Fruit fly (Drosophila melanogaster) whole organism, embryonic: ENCODE results near the gene CAHbeta.
A peak's percentile ranks its signal among the peaks of the same experiment; 100 is the strongest.

ENCODE experiments used
- Awh ChIP-seq: fragments of 200-800 bp; sonication (Bioruptor generic); IDR thresholded peaks from 2 replicates; pipeline ENCODE4, ENCODE4 v1.3.6; 2022; ENCODE audit warnings: missing biosample characterization, missing genetic modification characterization
- CG10147 ChIP-seq: fragments of 200-800 bp; sonication (Bioruptor generic); optimal IDR thresholded peaks from 2 replicates; lab custom pipeline; 2019; ENCODE audit warnings: missing biosample characterization, mild to moderate bottlenecking, missing genetic modification characterization, moderate library complexity
- CG10274 ChIP-seq: fragments of 200-800 bp; sonication (Bioruptor generic); optimal IDR thresholded peaks from 3 replicates; lab custom pipeline; 2017; ENCODE audit warnings: missing biosample characterization, mild to moderate bottlenecking, missing genetic modification characterization
- CG10431 ChIP-seq: fragments of 200-800 bp; sonication (Bioruptor generic); optimal IDR thresholded peaks from 3 replicates; lab custom pipeline; 2018; ENCODE audit warnings: missing biosample characterization, mild to moderate bottlenecking, missing genetic modification characterization
- CG11504 ChIP-seq: fragments of 200-800 bp; sonication (Bioruptor generic); optimal IDR thresholded peaks from 3 replicates; lab custom pipeline; 2019; ENCODE audit warnings: missing biosample characterization, mild to moderate bottlenecking, missing genetic modification characterization, moderate library complexity
- CG12391 ChIP-seq: fragments of 200-800 bp; sonication (Bioruptor generic); optimal IDR thresholded peaks from 3 replicates; lab custom pipeline; 2018; ENCODE audit warnings: missing biosample characterization, mild to moderate bottlenecking, missing genetic modification characterization, moderate library complexity
- CG13624 ChIP-seq: fragments of 200-800 bp; sonication (Bioruptor generic); optimal IDR thresholded peaks from 2 replicates; lab custom pipeline; 2016; ENCODE audit warnings: missing biosample characterization, missing genetic modification characterization
- CG14667 ChIP-seq: fragments of 200-800 bp; sonication (Bioruptor generic); IDR thresholded peaks from 2 replicates; pipeline ENCODE4 v1.3.6; 2022; ENCODE audit warnings: missing biosample characterization, missing genetic modification characterization
- CG14965 ChIP-seq: fragments of 200-800 bp; sonication (Bioruptor generic); optimal IDR thresholded peaks from 2 replicates; lab custom pipeline; 2016; ENCODE audit warnings: missing biosample characterization, missing genetic modification characterization, borderline replicate concordance
- CG15696 ChIP-seq: fragments of 200-800 bp; sonication (Bioruptor generic); optimal IDR thresholded peaks from 2 replicates; lab custom pipeline; 2019; ENCODE audit warnings: missing biosample characterization, mild to moderate bottlenecking, missing genetic modification characterization, moderate library complexity
- CG17568 ChIP-seq: fragments of 200-800 bp; sonication (Bioruptor generic); optimal IDR thresholded peaks from 2 replicates; lab custom pipeline; 2018; ENCODE audit warnings: missing biosample characterization, mild to moderate bottlenecking, missing genetic modification characterization, moderate library complexity
- CG2875 ChIP-seq: fragments of 200-800 bp; sonication (Bioruptor generic); optimal IDR thresholded peaks from 2 replicates; lab custom pipeline; 2017; ENCODE audit warnings: missing biosample characterization, mild to moderate bottlenecking, missing genetic modification characterization, missing genetic modification reagents
- CG31365 ChIP-seq: fragments of 200-800 bp; sonication (Bioruptor generic); optimal IDR thresholded peaks from 2 replicates; lab custom pipeline; 2018; ENCODE audit warnings: missing biosample characterization, mild to moderate bottlenecking, missing genetic modification characterization
- CG33557 ChIP-seq: fragments of 200-800 bp; sonication (Bioruptor generic); optimal IDR thresholded peaks from 2 replicates; lab custom pipeline; 2019; ENCODE audit warnings: missing biosample characterization, mild to moderate bottlenecking, missing genetic modification characterization, moderate library complexity
- CG3838 ChIP-seq: fragments of 200-800 bp; sonication (Bioruptor generic); optimal IDR thresholded peaks from 3 replicates; lab custom pipeline; 2016; ENCODE audit warnings: missing biosample characterization, missing genetic modification characterization
- CG6813 ChIP-seq: fragments of 200-800 bp; sonication (Bioruptor generic); optimal IDR thresholded peaks from 2 replicates; lab custom pipeline; 2017; ENCODE audit warnings: missing biosample characterization, missing genetic modification characterization, mild to moderate bottlenecking, moderate library complexity, missing genetic modification reagents
- CG7556 ChIP-seq: fragments of 200-800 bp; sonication (Bioruptor generic); optimal IDR thresholded peaks from 2 replicates; lab custom pipeline; 2017; ENCODE audit warnings: missing biosample characterization, mild to moderate bottlenecking, missing genetic modification characterization
- CG7928 ChIP-seq: fragments of 200-800 bp; sonication (Bioruptor generic); optimal IDR thresholded peaks from 2 replicates; lab custom pipeline; 2017; ENCODE audit warnings: missing biosample characterization, mild to moderate bottlenecking, missing genetic modification characterization
- CHES-1-like ChIP-seq: fragments of 200-800 bp; sonication (Bioruptor generic); optimal IDR thresholded peaks from 2 replicates; lab custom pipeline; 2016; ENCODE audit warnings: missing biosample characterization, missing genetic modification characterization
- Dp ChIP-seq: fragments of 200-800 bp; sonication (Bioruptor generic); optimal IDR thresholded peaks from 2 replicates; lab custom pipeline; 2018; ENCODE audit warnings: missing biosample characterization, mild to moderate bottlenecking, missing genetic modification characterization, moderate library complexity
- Fer2 ChIP-seq: fragments of 200-800 bp; sonication (Bioruptor generic); optimal IDR thresholded peaks from 2 replicates; lab custom pipeline; 2018; ENCODE audit warnings: missing biosample characterization, mild to moderate bottlenecking, missing genetic modification characterization, moderate library complexity
- Hand ChIP-seq: fragments of 200-800 bp; sonication (Bioruptor generic); optimal IDR thresholded peaks from 2 replicates; lab custom pipeline; 2017; ENCODE audit warnings: mild to moderate bottlenecking, missing biosample characterization, missing genetic modification reagents, missing genetic modification characterization
- Jarid2 ChIP-seq: fragments of 200-800 bp; sonication (Bioruptor generic); optimal IDR thresholded peaks from 3 replicates; lab custom pipeline; 2017; ENCODE audit warnings: mild to moderate bottlenecking, missing biosample characterization, missing genetic modification reagents, missing genetic modification characterization
- Lpt ChIP-seq: fragments of >200 bp; optimal IDR thresholded peaks from 2 replicates; lab custom pipeline; 2018; ENCODE audit warnings: missing biosample characterization, missing genetic modification characterization
- NK7.1 ChIP-seq: fragments of 200-800 bp; sonication (Bioruptor generic); optimal IDR thresholded peaks from 3 replicates; lab custom pipeline; 2016; ENCODE audit warnings: missing biosample characterization, missing genetic modification characterization
- Six4 ChIP-seq: fragments of 200-800 bp; sonication (Bioruptor generic); optimal IDR thresholded peaks from 2 replicates; lab custom pipeline; 2016; ENCODE audit warnings: missing biosample characterization, missing genetic modification characterization
- Sry-β ChIP-seq: fragments of 200-800 bp; sonication (Bioruptor generic); optimal IDR thresholded peaks from 2 replicates; lab custom pipeline; 2018; ENCODE audit warnings: missing biosample characterization, mild to moderate bottlenecking, missing genetic modification characterization, moderate library complexity
- Sry-δ ChIP-seq: fragments of 200-800 bp; sonication (Bioruptor generic); optimal IDR thresholded peaks from 2 replicates; lab custom pipeline; 2016; ENCODE audit warnings: missing biosample characterization, missing genetic modification characterization
- Taf1 ChIP-seq: fragments of 200-800 bp; sonication (Bioruptor generic); IDR thresholded peaks from 2 replicates; pipeline ENCODE4 v1.3.6; 2022; ENCODE audit warnings: missing biosample characterization, missing genetic modification characterization
- Vsx1 ChIP-seq: fragments of 200-800 bp; sonication (Bioruptor generic); optimal IDR thresholded peaks from 2 replicates; lab custom pipeline; 2017; ENCODE audit warnings: missing biosample characterization, mild to moderate bottlenecking, missing genetic modification characterization, missing genetic modification reagents
- ato ChIP-seq: fragments of 200-800 bp; sonication (Bioruptor generic); IDR thresholded peaks from 2 replicates; pipeline ENCODE4 v1.3.6; 2022; ENCODE audit warnings: missing biosample characterization, missing genetic modification characterization; ENCODE audit not compliant: partially characterized antibody
- bowl ChIP-seq: fragments of 200-800 bp; sonication (Bioruptor generic); IDR thresholded peaks from 2 replicates; pipeline ENCODE4 v1.3.6; 2022; ENCODE audit warnings: missing biosample characterization, missing genetic modification characterization
- chn ChIP-seq: fragments of 200-800 bp; sonication (Bioruptor generic); optimal IDR thresholded peaks from 2 replicates; lab custom pipeline; 2016; ENCODE audit warnings: missing biosample characterization, missing genetic modification characterization
- exex ChIP-seq: fragments of 200-800 bp; sonication (Bioruptor generic); optimal IDR thresholded peaks from 4 replicates; lab custom pipeline; 2018; ENCODE audit warnings: missing biosample characterization, mild to moderate bottlenecking, missing genetic modification characterization, moderate library complexity
- hbn ChIP-seq: fragments of 200-800 bp; sonication (Bioruptor generic); IDR thresholded peaks from 2 replicates; pipeline ENCODE4 v1.3.6; 2022; ENCODE audit warnings: missing biosample characterization, missing genetic modification characterization; ENCODE audit not compliant: partially characterized antibody
- maf-S ChIP-seq: fragments of 200-800 bp; sonication (Bioruptor generic); optimal IDR thresholded peaks from 2 replicates; lab custom pipeline; 2016; ENCODE audit warnings: missing biosample characterization, missing genetic modification characterization
- mam ChIP-seq: fragments of 200-800 bp; sonication (Bioruptor generic); optimal IDR thresholded peaks from 3 replicates; lab custom pipeline; 2016; ENCODE audit warnings: missing biosample characterization, missing genetic modification characterization
- nau ChIP-seq: fragments of 200-800 bp; sonication (Bioruptor generic); optimal IDR thresholded peaks from 3 replicates; lab custom pipeline; 2017; ENCODE audit warnings: missing biosample characterization, mild to moderate bottlenecking, missing genetic modification characterization, missing genetic modification reagents
- sens-2 ChIP-seq: fragments of 200-800 bp; sonication (Bioruptor generic); IDR thresholded peaks from 2 replicates; pipeline ENCODE4 v1.3.6; 2022; ENCODE audit warnings: missing biosample characterization, missing genetic modification characterization
- shn ChIP-seq: fragments of 200-800 bp; sonication (Bioruptor generic); optimal IDR thresholded peaks from 3 replicates; lab custom pipeline; 2016; ENCODE audit warnings: missing biosample characterization, missing genetic modification characterization
- sna ChIP-seq: fragments of 200-800 bp; sonication (Bioruptor generic); IDR thresholded peaks from 2 replicates; pipeline ENCODE4 v1.3.6; 2022; ENCODE audit warnings: missing biosample characterization, missing genetic modification characterization; ENCODE audit not compliant: partially characterized antibody
- ssp ChIP-seq: fragments of 200-800 bp; sonication (Bioruptor generic); IDR thresholded peaks from 2 replicates; pipeline ENCODE4 v1.3.6; 2022; ENCODE audit warnings: missing biosample characterization, missing genetic modification characterization
- stc ChIP-seq: fragments of 200-800 bp; sonication (Bioruptor generic); IDR thresholded peaks from 2 replicates; pipeline ENCODE4 v1.3.6; 2022; ENCODE audit warnings: missing biosample characterization, missing genetic modification characterization
- trh ChIP-seq: fragments of 200-800 bp; sonication (Bioruptor generic); optimal IDR thresholded peaks from 2 replicates; lab custom pipeline; 2016; ENCODE audit warnings: missing biosample characterization, missing genetic modification characterization
- vvl ChIP-seq: fragments of 200-800 bp; sonication (Bioruptor generic); IDR thresholded peaks from 2 replicates; pipeline ENCODE4 v1.3.6; 2022; ENCODE audit warnings: missing biosample characterization, missing genetic modification characterization
- zen2 ChIP-seq: fragments of 200-800 bp; sonication (Bioruptor generic); IDR thresholded peaks from 3 replicates; pipeline ENCODE4 v1.3.6; 2022; ENCODE audit warnings: missing biosample characterization, missing genetic modification characterization; ENCODE audit not compliant: partially characterized antibody
- zfh2 ChIP-seq: fragments of 200-800 bp; sonication (Bioruptor generic); optimal IDR thresholded peaks from 2 replicates; lab custom pipeline; 2016; ENCODE audit warnings: missing biosample characterization, missing genetic modification characterization

Gene CAHbeta

dm6 chr3R:9030750-9031128 lies 50.1 kb downstream of the CAHbeta start:
- TF ChIP-seq zfh2 (GFP tag; lab: Kevin White, UChicago) = no peak
- no peak for TF ChIP-seq Dp (GFP tag; lab: Kevin White, UChicago)
- peak; percentile 19 for TF ChIP-seq exex (tag; lab: Kevin White, UChicago)

DNA sequence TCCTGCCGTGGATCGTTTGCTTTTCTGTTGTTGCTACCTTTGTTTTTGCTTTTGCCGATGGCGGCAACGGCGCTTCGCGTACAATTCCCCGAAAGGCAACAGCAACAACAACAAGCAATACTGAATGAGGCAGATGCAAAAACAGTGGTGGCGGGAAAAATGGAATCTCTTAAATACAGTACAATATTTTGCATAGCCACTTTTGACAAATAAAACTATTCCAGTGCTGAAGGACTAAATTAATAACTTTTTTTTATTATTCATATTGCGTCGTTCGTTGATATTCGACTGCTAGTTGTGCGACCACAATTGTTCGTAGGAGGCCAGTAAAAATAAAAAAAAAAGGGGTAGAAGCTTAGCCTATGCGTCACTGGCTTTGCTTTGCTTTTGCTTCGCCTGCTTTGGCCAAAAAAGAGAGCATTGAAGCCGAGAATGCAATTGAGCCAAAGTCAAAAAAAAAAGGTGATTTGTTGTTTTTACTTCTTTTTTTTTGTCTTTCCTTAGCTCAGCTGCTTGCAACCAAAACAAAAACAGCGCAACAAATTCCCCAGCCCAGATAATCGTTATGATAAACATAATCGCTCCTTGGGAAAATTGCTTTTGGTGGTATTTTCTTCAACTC lies 51.2 kb downstream of the CAHbeta start:
- TF ChIP-seq CG12391 = peak; percentile 89
- TF ChIP-seq trh (GFP tag; lab: Kevin White, UChicago) = no peak
- TF ChIP-seq ato (GFP tag; lab: Robert Waterston, UW) = no peak
- peak; percentile 94 for TF ChIP-seq Awh (GFP tag; lab: Robert Waterston, UW)
- peak; percentile 82 for TF ChIP-seq bowl (GFP tag; lab: Robert Waterston, UW)
- peak; percentile 87 for TF ChIP-seq mam (GFP tag; lab: Kevin White, UChicago)
- TF ChIP-seq CG7928 = peak; percentile 63
- no peak for TF ChIP-seq CG33557 (GFP tag; lab: Kevin White, UChicago)
- TF ChIP-seq Fer2 (tag; lab: Kevin White, UChicago) = peak; percentile 49
- TF ChIP-seq CG31365 (tag; lab: Kevin White, UChicago) = peak; percentile 66
- peak; percentile 55 for TF ChIP-seq Hand (GFP tag; lab: Kevin White, UChicago)
- peak; percentile 83 for TF ChIP-seq CG6813 (GFP tag; lab: Kevin White, UChicago)
- TF ChIP-seq shn (GFP tag; lab: Kevin White, UChicago) = peak; percentile 74
- TF ChIP-seq Sry-β (GFP tag; lab: Kevin White, UChicago) = peak; percentile 32
- peak; percentile 78 for TF ChIP-seq CG2875 (GFP tag; lab: Kevin White, UChicago)
- TF ChIP-seq zen2 = no peak
- peak; percentile 68 for TF ChIP-seq Six4 (GFP tag; lab: Kevin White, UChicago)
- TF ChIP-seq CG10274 (GFP tag; lab: Kevin White, UChicago) = peak; percentile 69
- peak; percentile 79 for TF ChIP-seq CG10147
- TF ChIP-seq vvl (GFP tag; lab: Robert Waterston, UW) = peak; percentile 92
- peak; percentile 80 for TF ChIP-seq CHES-1-like (GFP tag; lab: Kevin White, UChicago)
- peak; percentile 92 for TF ChIP-seq CG11504 (tag; lab: Kevin White, UChicago)
- TF ChIP-seq Taf1 (GFP tag; lab: Robert Waterston, UW) = peak; percentile 74
- peak; percentile 78 for TF ChIP-seq ssp
- peak; percentile 88 for TF ChIP-seq CG7556 (GFP tag; lab: Kevin White, UChicago)
- peak; percentile 87 for TF ChIP-seq CG14667 (GFP tag; lab: Robert Waterston, UW)
- peak; percentile 67 for TF ChIP-seq Vsx1 (GFP tag; lab: Kevin White, UChicago)
- TF ChIP-seq Sry-δ (GFP tag; lab: Kevin White, UChicago) = peak; percentile 49
- peak; percentile 94 for TF ChIP-seq stc (GFP tag; lab: Robert Waterston, UW)
- peak; percentile 63 for TF ChIP-seq CG13624 (GFP tag; lab: Kevin White, UChicago)
- TF ChIP-seq sens-2 (GFP tag; lab: Robert Waterston, UW) = peak; percentile 83
- no peak for TF ChIP-seq CG15696 (tag; lab: Kevin White, UChicago)
- peak; percentile 69 for TF ChIP-seq maf-S (GFP tag; lab: Kevin White, UChicago)
- peak; percentile 52 for TF ChIP-seq Jarid2 (GFP tag; lab: Kevin White, UChicago)
- TF ChIP-seq sna (GFP tag; lab: Robert Waterston, UW) = no peak
- no peak for TF ChIP-seq hbn (GFP tag; lab: Robert Waterston, UW)
- peak; percentile 80 for TF ChIP-seq nau (GFP tag; lab: Kevin White, UChicago)
- peak; percentile 78 for TF ChIP-seq NK7.1 (GFP tag; lab: Kevin White, UChicago)
- TF ChIP-seq Lpt (GFP tag; lab: Kevin White, UChicago) = no peak
- no peak for TF ChIP-seq CG10431 (GFP tag; lab: Kevin White, UChicago)
- TF ChIP-seq Dp (GFP tag; lab: Kevin White, UChicago) = no peak
- TF ChIP-seq chn = peak; percentile 85
- TF ChIP-seq CG17568 = peak; percentile 85
- peak; percentile 71 for TF ChIP-seq CG3838 (GFP tag; lab: Kevin White, UChicago)
- no peak for TF ChIP-seq CG14965
- TF ChIP-seq exex (tag; lab: Kevin White, UChicago) = peak; percentile 39
